Fruit fly (Drosophila melanogaster) whole organism, prepupa: Measurements from ENCODE around the gene Mettl3.

Source experiments
- CG4318 ChIP-seq: fragments of 200-800 bp; sonication (Bioruptor generic); optimal IDR thresholded peaks from 3 replicates; lab custom pipeline; 2017; ENCODE audit warnings: missing biosample characterization, mild to moderate bottlenecking, missing genetic modification characterization
- dsx ChIP-seq: fragments of 200-800 bp; optimal IDR thresholded peaks from 3 replicates; lab custom pipeline; 2019; ENCODE audit warnings: missing biosample characterization, mild to moderate bottlenecking, missing genetic modification characterization, moderate library complexity; ENCODE audit not compliant: poor library complexity, severe bottlenecking
- spab ChIP-seq: fragments of 200-800 bp; sonication (Bioruptor generic); optimal IDR thresholded peaks from 2 replicates; lab custom pipeline; 2017; ENCODE audit warnings: missing biosample characterization, mild to moderate bottlenecking, missing genetic modification characterization, missing genetic modification reagents

- TF ChIP-seq dsx (GFP tag; lab: Kevin White, UChicago) (peak; percentile 31), spab (GFP tag; lab: Kevin White, UChicago) (no peak), CG4318 (no peak)
Measured at dm6 chr3R:24015939-24016913, 15.7 kb upstream of the Mettl3 start.
